Fruit fly (Drosophila melanogaster): ENCODE measurements around the gene Meics.

Meics gene

DNA sequence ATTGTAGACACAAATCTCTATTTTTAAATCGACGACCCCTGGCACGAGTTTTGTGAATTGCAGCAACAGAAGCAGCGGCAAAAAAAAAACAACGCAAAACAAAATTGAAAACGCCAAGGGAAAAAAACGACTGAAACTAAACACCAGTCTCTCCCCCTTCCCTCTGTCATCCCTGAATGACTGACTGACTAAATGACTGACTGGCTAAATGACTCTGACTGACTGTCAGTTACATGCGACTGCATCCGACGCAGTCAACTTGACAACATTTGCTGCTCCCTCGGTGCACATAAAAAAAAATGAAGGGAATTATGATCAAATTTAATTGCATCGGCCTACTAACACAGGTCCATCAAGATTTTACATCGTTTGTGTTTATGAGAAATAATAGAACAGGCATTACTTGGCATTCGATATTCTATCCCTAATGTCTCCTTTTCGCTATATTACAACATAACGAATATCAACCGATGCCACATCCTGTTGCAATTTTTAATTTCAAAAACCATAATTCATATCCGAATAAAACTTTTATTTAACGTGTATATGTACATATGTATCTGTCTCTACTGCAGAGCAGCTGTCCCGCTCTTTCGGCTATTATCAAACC, 46.8 kb downstream of the Meics start (continued):
- TF ChIP-seq CG1233 (GFP tag; optimal IDR thresholded peaks at IDR 0.05) (peak; percentile 14), CG1603 (tag; optimal IDR thresholded peaks at IDR 0.05) (peak; percentile 52), MBD-R2 (GFP tag; IDR thresholded peaks at IDR 0.05) (no peak), Mrtf (GFP tag; IDR thresholded peaks at IDR 0.05) (no peak; the same call in 2 of the 3 replicates), tup (GFP tag; optimal IDR thresholded peaks at IDR 0.05) (no peak), inv (GFP tag; IDR thresholded peaks at IDR 0.05; ENCODE audit: partially characterized antibody) (no peak), crol (GFP tag; IDR thresholded peaks at IDR 0.05) (no peak), HHEX (GFP tag; optimal IDR thresholded peaks at IDR 0.05) (no peak), lmd (GFP tag; IDR thresholded peaks at IDR 0.05) (0 out of 2 replicates have a peak, but pooled peaks have one; percentile 19), CG12299 (tag; optimal IDR thresholded peaks at IDR 0.05) (no peak), org-1 (GFP tag; optimal IDR thresholded peaks at IDR 0.05) (peak; percentile 52), ap (GFP tag; IDR thresholded peaks at IDR 0.05) (0 out of 2 replicates have a peak, but pooled peaks have one; percentile 4), CG2678 (tag; optimal IDR thresholded peaks at IDR 0.05) (peak; percentile 58), CG10147 (GFP tag; optimal IDR thresholded peaks at IDR 0.05) (peak; percentile 5), Drgx (GFP tag; IDR thresholded peaks at IDR 0.05) (peak; percentile 47), ind (GFP tag; optimal IDR thresholded peaks at IDR 0.05) (peak; percentile 24), h (optimal IDR thresholded peaks at IDR 0.05) (no peak), CG14441 (GFP tag; IDR thresholded peaks at IDR 0.05) (peak; percentile 35; the same call in 1 of the 2 replicates), prd (optimal IDR thresholded peaks at IDR 0.05) (no peak), prd (GFP tag; IDR thresholded peaks at IDR 0.05) (peak; percentile 50; the same call in 1 of the 3 replicates), CG6689 (GFP tag; IDR thresholded peaks at IDR 0.05) (peak; percentile 38; the same call in 1 of the 2 replicates), Fer1 (GFP tag; optimal IDR thresholded peaks at IDR 0.05) (peak; percentile 3), Pdp1 (GFP tag; optimal IDR thresholded peaks at IDR 0.05) (peak in 1 of 2 experiments; percentile 27), CG11695 (GFP tag; IDR thresholded peaks at IDR 0.05) (0 out of 3 replicates have a peak, but pooled peaks have one; percentile 8), twi (tag; optimal IDR thresholded peaks at IDR 0.05) (no peak), CG4707 (GFP tag; optimal IDR thresholded peaks at IDR 0.05) (no peak), insv (GFP tag; optimal IDR thresholded peaks at IDR 0.05) (no peak), CG10654 (GFP tag; optimal IDR thresholded peaks at IDR 0.05) (peak; percentile 2), Myb (GFP tag; optimal IDR thresholded peaks at IDR 0.05) (no peak), gro (GFP tag; optimal IDR thresholded peaks at IDR 0.05) (no peak), nmo (GFP tag; optimal IDR thresholded peaks at IDR 0.05) (peak; percentile 78), CG10979 (tag; optimal IDR thresholded peaks at IDR 0.05) (peak; percentile 26), Hr51 (GFP tag; optimal IDR thresholded peaks at IDR 0.05) (peak in 1 of 2 experiments; percentile 77), NfI (GFP tag; optimal IDR thresholded peaks at IDR 0.05) (peak; percentile 5), nom (GFP tag; optimal IDR thresholded peaks at IDR 0.05) (no peak), unpg (GFP tag; optimal IDR thresholded peaks at IDR 0.05) (peak; percentile 40), Med (GFP tag) (peak; percentile 65), crp (GFP tag; optimal IDR thresholded peaks at IDR 0.05) (no peak), Sox102F (GFP tag; optimal IDR thresholded peaks at IDR 0.05) (peak; percentile 62), gem (tag; optimal IDR thresholded peaks at IDR 0.05) (peak; percentile 67), br (optimal IDR thresholded peaks at IDR 0.05) (no peak), CG10267 (tag; optimal IDR thresholded peaks at IDR 0.05) (peak; percentile 23), CG12391 (tag; optimal IDR thresholded peaks at IDR 0.05) (peak; percentile 30), cad (GFP tag; optimal IDR thresholded peaks at IDR 0.05) (no peak), gcm (GFP tag; optimal IDR thresholded peaks at IDR 0.05) (peak; percentile 18), Meics (GFP tag; optimal IDR thresholded peaks at IDR 0.05) (no peak), CG18476 (GFP tag; optimal IDR thresholded peaks at IDR 0.05) (peak; percentile 1), CG3995 (GFP tag; optimal IDR thresholded peaks at IDR 0.05) (no peak), ash1 (GFP tag; optimal IDR thresholded peaks at IDR 0.05) (no peak)

All from whole organism, embryonic.